Fruit fly (Drosophila melanogaster): Measurements from ENCODE around the gene Sgt.
A peak's percentile ranks its signal among the peaks of the same experiment; 100 is the strongest.

Sgt gene

dm6 chr2L:17472582-17473524 lies 1.4 kb downstream of the Sgt start, which contains the start of gene BicD (continued):
- TF ChIP-seq gsb (GFP tag; IDR thresholded peaks at IDR 0.05): no peak
- TF ChIP-seq CG2678 (tag; optimal IDR thresholded peaks at IDR 0.05): peak; percentile 29
- no peak for TF ChIP-seq B-H2 (GFP tag; optimal IDR thresholded peaks at IDR 0.05)
- peak; percentile 50; the same call in 1 of the 3 replicates for TF ChIP-seq zen2 (GFP tag; IDR thresholded peaks at IDR 0.05; ENCODE audit: partially characterized antibody)
- TF ChIP-seq Hand (GFP tag; optimal IDR thresholded peaks at IDR 0.05): no peak
- TF ChIP-seq dmrt11E (tag; optimal IDR thresholded peaks at IDR 0.05): no peak
- TF ChIP-seq cas (GFP tag; IDR thresholded peaks at IDR 0.05): no peak
- no peak for TF ChIP-seq Mad (GFP tag; optimal IDR thresholded peaks at IDR 0.05)
- no peak for TF ChIP-seq CG12236 (GFP tag; optimal IDR thresholded peaks at IDR 0.05)
- TF ChIP-seq Dfd (GFP tag; optimal IDR thresholded peaks at IDR 0.05): no peak
- peak; percentile 45 for TF ChIP-seq nerfin-2 (GFP tag; IDR thresholded peaks at IDR 0.05; ENCODE audit: partially characterized antibody)
- no peak for TF ChIP-seq CG10654 (GFP tag; optimal IDR thresholded peaks at IDR 0.05)
- TF ChIP-seq CG32772 (GFP tag; IDR thresholded peaks at IDR 0.05): no peak
- TF ChIP-seq CG3407 (GFP tag; optimal IDR thresholded peaks at IDR 0.05): no peak
- TF ChIP-seq zen (tag; optimal IDR thresholded peaks at IDR 0.05): peak; percentile 42
- no peak for TF ChIP-seq E2f1 (GFP tag; IDR thresholded peaks at IDR 0.05)
- peak; percentile 54 for TF ChIP-seq CG14860 (GFP tag; IDR thresholded peaks at IDR 0.05; ENCODE audit: partially characterized antibody)
- TF ChIP-seq hth (optimal IDR thresholded peaks at IDR 0.05): no peak
- no peak for TF ChIP-seq tx (GFP tag; optimal IDR thresholded peaks at IDR 0.05)
- peak; percentile 22 for TF ChIP-seq scrt (GFP tag; optimal IDR thresholded peaks at IDR 0.05)
- TF ChIP-seq ken (GFP tag; IDR thresholded peaks at IDR 0.05): no peak
- TF ChIP-seq amos (GFP tag; IDR thresholded peaks at IDR 0.05; ENCODE audit: partially characterized antibody): peak; percentile 62
- peak; percentile 37 for TF ChIP-seq lbe (GFP tag; optimal IDR thresholded peaks at IDR 0.05)
- TF ChIP-seq fd64A (GFP tag; optimal IDR thresholded peaks at IDR 0.05): no peak
- no peak for TF ChIP-seq CG5953 (GFP tag; IDR thresholded peaks at IDR 0.05)
- TF ChIP-seq CG4854 (GFP tag; optimal IDR thresholded peaks at IDR 0.05): no peak
- TF ChIP-seq CG7928 (GFP tag; optimal IDR thresholded peaks at IDR 0.05): peak; percentile 11
- peak; percentile 80 for TF ChIP-seq CG12659 (GFP tag; optimal IDR thresholded peaks at IDR 0.05)
- TF ChIP-seq maf-S (GFP tag; optimal IDR thresholded peaks at IDR 0.05): no peak
- TF ChIP-seq CG17328 (GFP tag; IDR thresholded peaks at IDR 0.05): 0 out of 2 replicates have a peak, but pooled peaks have one; percentile 26
- no peak for TF ChIP-seq CG14667 (GFP tag; IDR thresholded peaks at IDR 0.05)
- no peak for TF ChIP-seq CG18476 (GFP tag; optimal IDR thresholded peaks at IDR 0.05)
- TF ChIP-seq Mrtf (GFP tag; IDR thresholded peaks at IDR 0.05): no peak
- no peak for TF ChIP-seq CG8388 (GFP tag; optimal IDR thresholded peaks at IDR 0.05)
- TF ChIP-seq Gug (GFP tag; IDR thresholded peaks at IDR 0.05): no peak
- TF ChIP-seq CkIIα-i1 (GFP tag; IDR thresholded peaks at IDR 0.05): no peak
- TF ChIP-seq CG8359 (GFP tag; optimal IDR thresholded peaks at IDR 0.05; ENCODE audit: borderline replicate concordance): no peak
- no peak for TF ChIP-seq Eip74EF (GFP tag; optimal IDR thresholded peaks at IDR 0.05)
- TF ChIP-seq CG12071 (GFP tag; optimal IDR thresholded peaks at IDR 0.05): no peak
- TF ChIP-seq CG10979 (tag; optimal IDR thresholded peaks at IDR 0.05): no peak
- TF ChIP-seq aop (GFP tag; IDR thresholded peaks at IDR 0.05): no peak
- no peak for TF ChIP-seq CG1602 (GFP tag; optimal IDR thresholded peaks at IDR 0.05)
- TF ChIP-seq her (GFP tag; optimal IDR thresholded peaks at IDR 0.05): no peak
- TF ChIP-seq MESR4 (GFP tag; optimal IDR thresholded peaks at IDR 0.05): peak; percentile 52
- TF ChIP-seq CG7839 (tag; optimal IDR thresholded peaks at IDR 0.05): no peak
- no peak for TF ChIP-seq CG15696 (tag; optimal IDR thresholded peaks at IDR 0.05)
- TF ChIP-seq Ets65A (GFP tag): no peak
- TF ChIP-seq gt (GFP tag; IDR thresholded peaks at IDR 0.05): no peak
- no peak for TF ChIP-seq CG9876 (GFP tag; optimal IDR thresholded peaks at IDR 0.05)
